Worm (Caenorhabditis elegans): ENCODE measurements around the gene srh-264.

Gene srh-264

DNA sequence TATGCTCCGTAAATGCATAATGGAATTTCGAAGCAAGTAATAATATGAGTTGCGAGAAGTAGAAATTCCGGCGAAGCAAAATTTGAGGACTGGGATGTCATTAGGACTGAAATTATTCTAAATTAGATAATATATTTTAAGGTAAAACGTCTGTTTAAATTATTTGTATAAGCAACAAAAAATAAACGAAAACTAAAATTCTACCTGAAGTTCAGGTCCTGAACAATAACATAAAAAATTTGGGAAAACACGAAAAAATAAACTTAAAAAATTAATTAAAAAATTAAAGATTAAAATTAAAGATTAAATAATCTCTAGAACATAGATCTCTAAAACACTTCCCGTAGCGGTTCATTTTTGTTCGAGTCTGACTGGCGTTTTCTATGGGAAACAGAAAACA is 34.1 kb upstream of the srh-264 start, which contains the start of gene srh-251:
Gene srh-251, minus strand, starts transcription at position 101 of the 400 bp plus-strand sequence.
- TF ChIP-seq elt-1 (tag; optimal IDR thresholded peaks at IDR 0.05; ENCODE audit: borderline replicate concordance, insufficient read depth) = no peak
- no peak for TF ChIP-seq tbx-8 (GFP tag; optimal IDR thresholded peaks at IDR 0.05)

DNA sequence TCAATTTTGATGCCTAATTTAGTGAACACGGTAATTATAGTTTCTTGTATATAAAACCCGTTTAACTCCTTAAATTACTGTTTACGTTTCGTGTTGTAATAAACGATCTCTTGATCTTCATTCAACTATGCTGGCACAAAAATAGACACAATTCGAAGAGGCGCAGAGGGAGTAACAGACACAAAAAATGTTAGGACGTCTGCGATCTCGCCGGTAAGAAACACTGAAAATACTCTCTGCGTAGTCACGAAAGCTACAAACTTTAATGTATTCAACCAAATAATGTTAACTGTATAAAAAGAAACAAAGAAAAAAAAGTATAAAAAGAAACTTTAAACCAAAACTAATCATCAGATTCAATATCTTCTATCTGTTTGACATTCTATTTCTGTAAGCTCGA is 33.1 kb upstream of the srh-264 start, which contains the start of gene dhs-23:
Gene dhs-23, plus strand, starts transcription at position 363 of the 400 bp plus-strand sequence.
- TF ChIP-seq mab-5 (tag; optimal IDR thresholded peaks at IDR 0.05) = no peak
- TF ChIP-seq pha-4 (tag; optimal IDR thresholded peaks at IDR 0.05) = no peak
- TF ChIP-seq blmp-1 (tag; optimal IDR thresholded peaks at IDR 0.05) = no peak
- no peak for TF ChIP-seq nhr-76 (tag; optimal IDR thresholded peaks at IDR 0.05)
- TF ChIP-seq drap-1 (GFP tag; optimal IDR thresholded peaks at IDR 0.05) = no peak
- TF ChIP-seq nhr-237 (tag; optimal IDR thresholded peaks at IDR 0.05) = no peak
- TF ChIP-seq ceh-39 (tag; optimal IDR thresholded peaks at IDR 0.05) = no peak
- no peak for TF ChIP-seq lsy-2 (tag; optimal IDR thresholded peaks at IDR 0.05)
- no peak for TF ChIP-seq tbx-8 (GFP tag; optimal IDR thresholded peaks at IDR 0.05)
- no peak for TF ChIP-seq M03D4.4 (tag; optimal IDR thresholded peaks at IDR 0.05)
- TF ChIP-seq nhr-2 (tag; optimal IDR thresholded peaks at IDR 0.05) = no peak
- TF ChIP-seq cnd-1 (tag; optimal IDR thresholded peaks at IDR 0.05) = no peak
- no peak for TF ChIP-seq unc-120 (tag; optimal IDR thresholded peaks at IDR 0.05; ENCODE audit: poor library complexity, severe bottlenecking)
- no peak for TF ChIP-seq hlh-1 (tag; optimal IDR thresholded peaks at IDR 0.05)

DNA sequence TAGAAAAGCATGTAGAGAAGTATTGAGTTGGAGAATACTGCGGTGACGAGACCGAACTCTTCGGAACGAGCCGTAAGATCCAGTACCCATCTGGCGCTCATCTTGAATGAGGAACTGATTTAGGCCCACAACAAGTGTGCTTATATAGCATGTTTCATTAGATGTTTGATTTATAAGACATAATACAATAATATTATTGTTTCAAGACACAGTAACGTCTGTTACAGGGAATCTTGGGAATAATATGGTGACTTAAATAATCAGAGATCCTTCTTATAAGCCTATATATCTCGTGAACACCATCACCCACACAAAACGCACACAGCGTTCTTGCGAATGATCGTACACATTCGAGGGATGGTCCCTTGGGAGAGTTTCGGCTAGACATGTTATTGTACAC is 30.2 kb upstream of the srh-264 start, which contains the start of gene str-88:
Gene str-88, minus strand, starts transcription at position 101 of the 400 bp plus-strand sequence.
- no peak for TF ChIP-seq ces-1 (GFP tag; optimal IDR thresholded peaks at IDR 0.05)
- no peak for TF ChIP-seq mls-2 (tag; optimal IDR thresholded peaks at IDR 0.05)
- TF ChIP-seq sem-2 (GFP tag; optimal IDR thresholded peaks at IDR 0.05) = no peak
- no peak for TF ChIP-seq bed-3 (GFP tag; optimal IDR thresholded peaks at IDR 0.05)

DNA sequence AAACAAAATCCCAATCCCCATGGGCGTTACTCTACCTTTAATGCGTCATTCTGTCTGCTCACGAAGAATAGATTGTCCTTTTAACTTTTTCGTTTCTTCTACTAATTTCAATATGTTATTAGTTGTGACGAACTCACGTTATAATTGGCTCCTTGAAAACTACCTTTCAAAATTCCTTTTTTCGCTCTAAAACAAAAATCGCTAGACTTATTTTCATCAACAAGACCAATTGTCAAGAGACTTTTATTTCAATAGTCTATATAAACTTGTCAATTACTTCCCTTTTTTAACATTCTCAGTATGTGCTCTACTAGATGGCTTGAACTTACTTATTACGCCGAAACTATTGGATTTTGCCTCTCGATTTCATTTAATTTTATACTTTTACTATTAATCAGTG is 29.2 kb upstream of the srh-264 start, which contains the start of gene str-102:
Gene str-102, plus strand, starts transcription at position 301 of the 400 bp plus-strand sequence.
- no peak for TF ChIP-seq sptf-1 (tag; optimal IDR thresholded peaks at IDR 0.05)
- no peak for TF ChIP-seq ztf-11 (tag; optimal IDR thresholded peaks at IDR 0.05)
- TF ChIP-seq ceh-83 (GFP tag; optimal IDR thresholded peaks at IDR 0.05) = no peak
- TF ChIP-seq flh-1 (GFP tag; optimal IDR thresholded peaks at IDR 0.05) = no peak

DNA sequence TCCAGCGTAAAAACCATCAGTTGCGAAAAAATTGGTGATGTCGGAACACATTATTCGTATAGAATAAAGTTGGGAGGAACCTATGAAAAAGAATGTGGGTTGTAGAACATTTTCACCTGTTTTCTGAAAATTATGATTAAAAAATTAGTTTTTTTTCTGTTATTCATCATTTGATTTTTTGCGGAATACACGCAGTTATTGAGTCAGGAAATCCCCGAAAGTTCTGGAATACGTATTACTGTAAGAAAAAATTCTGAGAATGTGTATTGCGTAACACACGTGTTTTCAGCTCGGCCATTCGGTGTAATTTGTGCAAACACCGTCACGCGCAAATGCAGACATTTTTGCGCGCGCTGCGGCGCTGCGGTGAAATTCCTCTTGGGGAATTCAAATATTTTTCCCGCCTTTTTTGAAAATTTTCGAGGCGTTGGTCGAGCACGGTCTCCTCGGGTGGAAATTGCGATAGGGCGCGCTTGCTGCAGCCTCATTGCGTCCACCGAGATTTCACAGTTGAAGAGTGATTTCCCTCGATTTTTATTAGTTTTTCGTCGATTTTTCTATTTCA is 25.0 kb upstream of the srh-264 start, which contains the start of gene srh-170:
Gene srh-170, minus strand, starts transcription at position 51 of the 565 bp plus-strand sequence.
- TF ChIP-seq nhr-28 (tag; optimal IDR thresholded peaks at IDR 0.05) (no peak), zip-8 (tag; optimal IDR thresholded peaks at IDR 0.05) (peak; percentile 19), cnd-1 (tag; optimal IDR thresholded peaks at IDR 0.05) (no peak)

DNA sequence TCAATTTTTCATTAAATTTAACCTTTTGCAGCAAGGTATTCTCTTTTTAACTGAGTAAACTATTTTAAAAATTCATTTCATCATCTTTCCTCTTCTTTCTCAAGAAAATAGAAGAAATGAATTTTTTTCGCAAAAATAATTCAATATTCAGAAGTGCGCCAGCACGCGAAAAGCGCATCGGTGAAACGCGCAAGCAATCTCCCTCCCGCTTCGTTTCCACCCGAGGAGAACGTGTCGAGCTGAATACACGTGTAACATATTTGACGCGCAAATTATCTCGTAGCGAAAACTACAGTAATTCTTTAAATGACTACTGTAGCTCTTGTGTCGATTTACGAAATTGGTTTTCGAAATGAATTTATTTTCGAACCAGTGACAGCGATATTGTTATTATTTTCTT is 21.9 kb upstream of the srh-264 start:
- TF ChIP-seq nhr-28 (tag; optimal IDR thresholded peaks at IDR 0.05) (no peak), nhr-237 (tag; optimal IDR thresholded peaks at IDR 0.05) (no peak), elt-3 (tag; optimal IDR thresholded peaks at IDR 0.05) (no peak), elt-1 (tag; optimal IDR thresholded peaks at IDR 0.05; ENCODE audit: borderline replicate concordance, insufficient read depth) (no peak), unc-62 (GFP tag; optimal IDR thresholded peaks at IDR 0.05) (no peak), unc-120 (tag; optimal IDR thresholded peaks at IDR 0.05; ENCODE audit: poor library complexity, severe bottlenecking) (no peak), snpc-4 (tag; optimal IDR thresholded peaks at IDR 0.05) (no peak), nhr-2 (tag; optimal IDR thresholded peaks at IDR 0.05) (no peak), sem-2 (GFP tag; optimal IDR thresholded peaks at IDR 0.05) (no peak), drap-1 (GFP tag; optimal IDR thresholded peaks at IDR 0.05) (no peak), nhr-76 (tag; optimal IDR thresholded peaks at IDR 0.05) (no peak), ztf-11 (tag; optimal IDR thresholded peaks at IDR 0.05) (no peak), ces-1 (GFP tag; optimal IDR thresholded peaks at IDR 0.05) (no peak), sptf-1 (tag; optimal IDR thresholded peaks at IDR 0.05) (no peak), lin-32 (GFP tag; optimal IDR thresholded peaks at IDR 0.05) (no peak), mls-2 (tag; optimal IDR thresholded peaks at IDR 0.05) (no peak), unc-39 (tag; optimal IDR thresholded peaks at IDR 0.05) (no peak), tbx-8 (GFP tag; optimal IDR thresholded peaks at IDR 0.05) (no peak), hlh-1 (tag; optimal IDR thresholded peaks at IDR 0.05) (no peak), mep-1 (tag; optimal IDR thresholded peaks at IDR 0.05) (no peak)
